Fruit fly (Drosophila melanogaster) whole organism, embryonic: ENCODE measurements around the gene Zaf1.

Experiments
- Aef1 ChIP-seq: fragments of 200-800 bp; sonication (Bioruptor generic); IDR thresholded peaks from 3 replicates; pipeline ENCODE4 v1.3.6; 2022; ENCODE audit warnings: missing biosample characterization, missing genetic modification characterization
- CG10431 ChIP-seq: fragments of 200-800 bp; sonication (Bioruptor generic); optimal IDR thresholded peaks from 3 replicates; lab custom pipeline; 2018; ENCODE audit warnings: missing biosample characterization, mild to moderate bottlenecking, missing genetic modification characterization
- CG10979 ChIP-seq: fragments of 200-800 bp; sonication (Bioruptor generic); optimal IDR thresholded peaks from 2 replicates; lab custom pipeline; 2018; ENCODE audit warnings: missing biosample characterization, mild to moderate bottlenecking, missing genetic modification characterization, moderate library complexity
- CG11085 ChIP-seq: fragments of 200-800 bp; sonication (Bioruptor generic); IDR thresholded peaks from 2 replicates; pipeline ENCODE4 v1.3.6; 2022; ENCODE audit warnings: missing biosample characterization, missing genetic modification characterization
- CG11398 ChIP-seq: fragments of 200-800 bp; sonication (Bioruptor generic); optimal IDR thresholded peaks from 2 replicates; lab custom pipeline; 2016; ENCODE audit warnings: missing biosample characterization, missing genetic modification characterization
- CG12219 ChIP-seq: fragments of 200-800 bp; sonication (Bioruptor generic); optimal IDR thresholded peaks from 3 replicates; lab custom pipeline; 2018; ENCODE audit warnings: missing biosample characterization, mild to moderate bottlenecking, missing genetic modification characterization
- CG12769 ChIP-seq: fragments of 200-800 bp; sonication (Bioruptor generic); optimal IDR thresholded peaks from 2 replicates; lab custom pipeline; 2019; ENCODE audit warnings: missing biosample characterization, mild to moderate bottlenecking, missing genetic modification characterization, moderate library complexity
- CG12942 ChIP-seq: fragments of 200-800 bp; sonication (Bioruptor generic); optimal IDR thresholded peaks from 3 replicates; lab custom pipeline; 2016; ENCODE audit warnings: missing biosample characterization, missing genetic modification characterization
- CG14014 ChIP-seq: fragments of 200-800 bp; sonication (Bioruptor generic); IDR thresholded peaks from 2 replicates; pipeline ENCODE4 v1.3.6; 2022; ENCODE audit warnings: missing biosample characterization, missing genetic modification characterization
- CG14441 ChIP-seq: fragments of 200-800 bp; sonication (Bioruptor generic); IDR thresholded peaks from 2 replicates; pipeline ENCODE4 v1.3.6; 2022; ENCODE audit warnings: missing biosample characterization, missing genetic modification characterization
- CG14965 ChIP-seq: fragments of 200-800 bp; sonication (Bioruptor generic); optimal IDR thresholded peaks from 2 replicates; lab custom pipeline; 2016; ENCODE audit warnings: missing biosample characterization, missing genetic modification characterization, borderline replicate concordance
- CG1603 ChIP-seq: fragments of 200-800 bp; sonication (Bioruptor generic); optimal IDR thresholded peaks from 2 replicates; lab custom pipeline; 2019; ENCODE audit warnings: missing biosample characterization, mild to moderate bottlenecking, missing genetic modification characterization, moderate library complexity
- CG16863 ChIP-seq: fragments of 200-800 bp; sonication (Bioruptor generic); optimal IDR thresholded peaks from 3 replicates; lab custom pipeline; 2016; ENCODE audit warnings: missing biosample characterization, missing genetic modification characterization
- CG17912 ChIP-seq: fragments of 200-800 bp; sonication (Bioruptor generic); optimal IDR thresholded peaks from 2 replicates; lab custom pipeline; 2018; ENCODE audit warnings: missing biosample characterization, mild to moderate bottlenecking, missing genetic modification characterization
- CG31365 ChIP-seq: fragments of 200-800 bp; sonication (Bioruptor generic); optimal IDR thresholded peaks from 2 replicates; lab custom pipeline; 2018; ENCODE audit warnings: missing biosample characterization, mild to moderate bottlenecking, missing genetic modification characterization
- CG31388 ChIP-seq: fragments of 200-800 bp; sonication (Bioruptor generic); optimal IDR thresholded peaks from 2 replicates; lab custom pipeline; 2016; ENCODE audit warnings: missing biosample characterization, missing genetic modification characterization
- CG3163 ChIP-seq: fragments of 200-800 bp; sonication (Bioruptor generic); optimal IDR thresholded peaks from 3 replicates; lab custom pipeline; 2016; ENCODE audit warnings: missing biosample characterization, missing genetic modification characterization
- CG4820 ChIP-seq: fragments of 200-800 bp; sonication (Bioruptor generic); optimal IDR thresholded peaks from 3 replicates; lab custom pipeline; 2016; ENCODE audit warnings: missing biosample characterization, missing genetic modification characterization
- CG6683 ChIP-seq: fragments of 200-800 bp; sonication (Bioruptor generic); optimal IDR thresholded peaks from 2 replicates; lab custom pipeline; 2017; ENCODE audit warnings: missing biosample characterization, mild to moderate bottlenecking, missing genetic modification characterization, missing genetic modification reagents
- CG6854 ChIP-seq: fragments of 200-800 bp; sonication (Bioruptor generic); optimal IDR thresholded peaks from 3 replicates; lab custom pipeline; 2017; ENCODE audit warnings: missing biosample characterization, mild to moderate bottlenecking, missing genetic modification characterization
- CG7786 ChIP-seq: fragments of 200-800 bp; sonication (Bioruptor generic); optimal IDR thresholded peaks from 2 replicates; lab custom pipeline; 2016; ENCODE audit warnings: missing biosample characterization, missing genetic modification characterization
- CG7928 ChIP-seq: fragments of 200-800 bp; sonication (Bioruptor generic); optimal IDR thresholded peaks from 2 replicates; lab custom pipeline; 2017; ENCODE audit warnings: missing biosample characterization, mild to moderate bottlenecking, missing genetic modification characterization
- CG8290 ChIP-seq, 3 experiments: fragments of 200-800 bp; sonication (Bioruptor generic); optimal IDR thresholded peaks; 2 replicates each; lab custom pipeline; 2016 to 2019; ENCODE audit warnings: missing biosample characterization in 3 of 3, missing genetic modification characterization in 3 of 3, mild to moderate bottlenecking in 2 of 3, moderate library complexity in 1 of 3
- Deaf1 ChIP-seq: fragments of 200-800 bp; optimal IDR thresholded peaks from 3 replicates; lab custom pipeline; 2019; ENCODE audit warnings: missing biosample characterization, mild to moderate bottlenecking, missing genetic modification characterization, moderate library complexity
- ERR ChIP-seq: fragments of 200-800 bp; sonication (Bioruptor generic); optimal IDR thresholded peaks from 2 replicates; lab custom pipeline; 2016; ENCODE audit warnings: missing biosample characterization, missing genetic modification characterization
- GATAe ChIP-seq: fragments of 200-800 bp; sonication (Bioruptor generic); conservative IDR thresholded peaks from 2 replicates; pipeline ENCODE4 v1.3.6; 2022; ENCODE audit warnings: missing biosample characterization, missing genetic modification characterization
- HLH4C ChIP-seq: fragments of 200-800 bp; sonication (Bioruptor generic); IDR thresholded peaks from 3 replicates; pipeline ENCODE4 v1.3.6; 2022; ENCODE audit warnings: missing biosample characterization, missing genetic modification characterization; ENCODE audit not compliant: partially characterized antibody
- Hr39 ChIP-seq: fragments of >200 bp; optimal IDR thresholded peaks from 2 replicates; lab custom pipeline; 2017
- Hsf ChIP-seq: fragments of 200-800 bp; sonication (Bioruptor generic); optimal IDR thresholded peaks from 3 replicates; lab custom pipeline; 2016; ENCODE audit warnings: missing biosample characterization, missing genetic modification characterization
- Lim3 ChIP-seq: fragments of 200-800 bp; sonication (Bioruptor generic); IDR thresholded peaks from 2 replicates; pipeline ENCODE4 v1.3.6; 2022; ENCODE audit warnings: missing biosample characterization, missing genetic modification characterization
- Myb ChIP-seq: fragments of 200-800 bp; sonication (Bioruptor generic); optimal IDR thresholded peaks from 2 replicates; lab custom pipeline; 2016; ENCODE audit warnings: missing biosample characterization, missing genetic modification characterization
- Opbp ChIP-seq: fragments of 200-800 bp; sonication (Bioruptor generic); IDR thresholded peaks from 3 replicates; pipeline ENCODE4 v1.3.6; 2022; ENCODE audit warnings: missing biosample characterization, missing genetic modification characterization; ENCODE audit not compliant: partially characterized antibody
- Usf ChIP-seq: fragments of 200-800 bp; sonication (Bioruptor generic); optimal IDR thresholded peaks from 2 replicates; lab custom pipeline; 2017; ENCODE audit warnings: missing genotype, missing biosample characterization, missing genetic modification characterization
- abd-A ChIP-seq: fragments of 200-800 bp; sonication (Bioruptor generic); optimal IDR thresholded peaks from 3 replicates; lab custom pipeline; 2019; ENCODE audit warnings: missing biosample characterization, mild to moderate bottlenecking, missing genetic modification characterization, moderate library complexity
- aop ChIP-seq: fragments of 200-800 bp; sonication (Bioruptor generic); IDR thresholded peaks from 2 replicates; pipeline ENCODE4 v1.3.6; 2022; ENCODE audit warnings: missing biosample characterization, missing genetic modification characterization
- croc ChIP-seq: fragments of 200-800 bp; sonication (Bioruptor generic); conservative IDR thresholded peaks from 3 replicates; pipeline ENCODE4 v1.3.6; 2022; ENCODE audit warnings: missing biosample characterization, missing genetic modification characterization
- crol ChIP-seq: fragments of 200-800 bp; sonication (Bioruptor generic); IDR thresholded peaks from 2 replicates; pipeline ENCODE4 v1.3.6; 2022; ENCODE audit warnings: missing biosample characterization, missing genetic modification characterization
- dati ChIP-seq: fragments of 200-800 bp; sonication (Bioruptor generic); IDR thresholded peaks from 2 replicates; pipeline ENCODE4 v1.3.6; 2022; ENCODE audit warnings: missing biosample characterization, missing genetic modification characterization
- dimm ChIP-seq: fragments of 200-800 bp; sonication (Bioruptor generic); IDR thresholded peaks from 2 replicates; pipeline ENCODE4 v1.3.6; 2022; ENCODE audit warnings: missing biosample characterization, missing genetic modification characterization
- dmrt99B ChIP-seq: fragments of 200-800 bp; sonication (Bioruptor generic); optimal IDR thresholded peaks from 2 replicates; lab custom pipeline; 2018; ENCODE audit warnings: missing biosample characterization, mild to moderate bottlenecking, missing genetic modification characterization, moderate library complexity
- eve ChIP-seq, 2 experiments: fragments of >200 bp; optimal IDR thresholded peaks; 2 replicates each; lab custom pipeline; 2017; ENCODE audit warnings: missing biosample characterization in 2 of 2, missing genetic modification characterization in 2 of 2
- exex ChIP-seq: fragments of 200-800 bp; sonication (Bioruptor generic); optimal IDR thresholded peaks from 4 replicates; lab custom pipeline; 2018; ENCODE audit warnings: missing biosample characterization, mild to moderate bottlenecking, missing genetic modification characterization, moderate library complexity
- gem ChIP-seq: fragments of 200-800 bp; sonication (Bioruptor generic); optimal IDR thresholded peaks from 2 replicates; lab custom pipeline; 2019; ENCODE audit warnings: missing biosample characterization, mild to moderate bottlenecking, missing genetic modification characterization, moderate library complexity
- gsb ChIP-seq: fragments of 200-800 bp; sonication (Bioruptor generic); IDR thresholded peaks from 2 replicates; pipeline ENCODE4 v1.3.6; 2022; ENCODE audit warnings: missing biosample characterization, missing genetic modification characterization
- hkb ChIP-seq, 2 experiments: fragments of 200-800 bp in 1 of 2; fragments of >200 bp in 1 of 2; sonication (Bioruptor generic) in 1 of 2; IDR thresholded peaks in 1 of 2; optimal IDR thresholded peaks in 1 of 2; 2 replicates each; pipeline versions ENCODE4 v1.3.6 to Lab custom; 2017 to 2022; ENCODE audit warnings: missing biosample characterization in 1 of 2, missing genetic modification characterization in 1 of 2
- jing ChIP-seq: fragments of 200-800 bp; sonication (Bioruptor generic); optimal IDR thresholded peaks from 2 replicates; lab custom pipeline; 2018; ENCODE audit warnings: missing biosample characterization, mild to moderate bottlenecking, missing genetic modification characterization
- lbe ChIP-seq: fragments of 200-800 bp; sonication (Bioruptor generic); optimal IDR thresholded peaks from 2 replicates; lab custom pipeline; 2016; ENCODE audit warnings: missing biosample characterization, mild to moderate bottlenecking, missing genetic modification characterization
- org-1 ChIP-seq: fragments of 200-800 bp; sonication (Bioruptor generic); optimal IDR thresholded peaks from 2 replicates; lab custom pipeline; 2017; ENCODE audit warnings: missing biosample characterization, missing genetic modification characterization
- otp ChIP-seq: fragments of 200-800 bp; sonication (Bioruptor generic); IDR thresholded peaks from 3 replicates; pipeline ENCODE4, ENCODE4 v1.3.6; 2022; ENCODE audit warnings: missing biosample characterization, missing genetic modification characterization
- sens ChIP-seq: fragments of 200-800 bp; sonication (Bioruptor generic); peaks from one replicate; lab custom pipeline; 2016; ENCODE audit warnings: missing biosample characterization, missing genetic modification characterization
- ssp ChIP-seq: fragments of 200-800 bp; sonication (Bioruptor generic); IDR thresholded peaks from 2 replicates; pipeline ENCODE4 v1.3.6; 2022; ENCODE audit warnings: missing biosample characterization, missing genetic modification characterization
- tap ChIP-seq: fragments of 200-800 bp; optimal IDR thresholded peaks from 3 replicates; lab custom pipeline; 2019; ENCODE audit warnings: missing biosample characterization, mild to moderate bottlenecking, missing genetic modification characterization, moderate library complexity

Gene Zaf1

DNA sequence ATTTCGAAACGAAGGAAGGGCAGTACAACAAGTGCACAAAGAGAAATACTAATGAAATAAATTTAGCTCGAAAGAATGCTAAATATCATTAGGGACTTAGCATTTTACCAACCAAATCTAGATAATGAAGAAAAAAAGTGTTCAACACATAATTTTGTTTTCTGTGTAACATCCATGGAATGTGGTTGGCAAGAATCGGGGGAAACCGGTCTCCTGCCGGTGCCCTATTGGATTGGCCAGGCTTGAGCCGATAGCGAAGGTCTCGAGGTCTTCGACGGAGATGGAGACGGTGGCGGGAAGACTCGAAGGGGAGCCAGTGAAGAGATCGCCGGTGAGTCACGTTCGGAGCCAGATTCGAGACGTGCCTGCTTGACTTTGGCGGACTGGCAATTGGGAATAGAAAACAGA lies 32.3 kb upstream of the Zaf1 start:
- TF ChIP-seq jing (GFP tag; lab: Kevin White, UChicago) (no peak), CG12219 (no peak), gsb (no peak), aop (GFP tag; lab: Robert Waterston, UW) (no peak), ssp (no peak), Myb (GFP tag; lab: Kevin White, UChicago) (no peak), CG10979 (peak; percentile 41), org-1 (GFP tag; lab: Kevin White, UChicago) (no peak), CG16863 (GFP tag; lab: Kevin White, UChicago) (no peak), tap (peak; percentile 44), ERR (GFP tag; lab: Kevin White, UChicago) (no peak), dati (GFP tag; lab: Robert Waterston, UW) (no peak), CG12942 (GFP tag; lab: Kevin White, UChicago) (no peak), lbe (GFP tag; lab: Kevin White, UChicago) (peak; percentile 81), Opbp (GFP tag; lab: Robert Waterston, UW) (no peak), exex (tag; lab: Kevin White, UChicago) (no peak), Usf (no peak), CG17912 (no peak), CG7928 (no peak), sens (GFP tag; lab: Kevin White, UChicago) (peak; percentile 81), GATAe (GFP tag; lab: Robert Waterston, UW) (no peak), CG10431 (GFP tag; lab: Kevin White, UChicago) (no peak), CG3163 (GFP tag; lab: Kevin White, UChicago) (no peak), eve (GFP tag; optimal IDR thresholded peaks at IDR 0.05; lab: Kevin White, UChicago) (no peak), CG6683 (GFP tag; lab: Kevin White, UChicago) (no peak), CG12769 (tag; lab: Kevin White, UChicago) (peak; percentile 74), HLH4C (GFP tag; lab: Robert Waterston, UW) (no peak), CG7786 (GFP tag; lab: Kevin White, UChicago) (peak; percentile 27), Lim3 (no peak), crol (GFP tag; lab: Robert Waterston, UW) (no peak), Hr39 (no peak), otp (GFP tag; lab: Robert Waterston, UW) (no peak), CG8290 (GFP tag; optimal IDR thresholded peaks at IDR 0.05; lab: Kevin White, UChicago) (no peak), CG8290 (tag; optimal IDR thresholded peaks at IDR 0.05; lab: Kevin White, UChicago) (peak in 1 of 2 experiments; percentile 45), CG11398 (no peak), Hsf (GFP tag; lab: Kevin White, UChicago) (peak; percentile 20), CG14965 (GFP tag; lab: Kevin White, UChicago) (no peak), croc (GFP tag; lab: Robert Waterston, UW) (no peak), CG31365 (no peak), Deaf1 (peak; percentile 15), CG14441 (GFP tag; lab: Robert Waterston, UW) (no peak), hkb (optimal IDR thresholded peaks at IDR 0.05; lab: Kevin White, UChicago) (no peak), hkb (GFP tag; IDR thresholded peaks at IDR 0.05; lab: Robert Waterston, UW) (peak; percentile 39; the same call in 1 of the 2 replicates), CG14014 (GFP tag; lab: Robert Waterston, UW) (no peak), abd-A (tag; lab: Kevin White, UChicago) (no peak), CG31388 (GFP tag; lab: Kevin White, UChicago) (no peak), gem (peak; percentile 55), dmrt99B (tag; lab: Kevin White, UChicago) (peak; percentile 10), Aef1 (no peak), CG6854 (GFP tag; lab: Kevin White, UChicago) (no peak), dimm (no peak), CG4820 (GFP tag; lab: Kevin White, UChicago) (no peak), CG1603 (tag; lab: Kevin White, UChicago) (peak; percentile 38), CG11085 (GFP tag; lab: Robert Waterston, UW) (no peak)
